Fruit fly (Drosophila melanogaster): Measurements from ENCODE around the gene CG14314.
A peak's percentile ranks its signal among the peaks of the same experiment; 100 is the strongest.

Gene CG14314

DNA sequence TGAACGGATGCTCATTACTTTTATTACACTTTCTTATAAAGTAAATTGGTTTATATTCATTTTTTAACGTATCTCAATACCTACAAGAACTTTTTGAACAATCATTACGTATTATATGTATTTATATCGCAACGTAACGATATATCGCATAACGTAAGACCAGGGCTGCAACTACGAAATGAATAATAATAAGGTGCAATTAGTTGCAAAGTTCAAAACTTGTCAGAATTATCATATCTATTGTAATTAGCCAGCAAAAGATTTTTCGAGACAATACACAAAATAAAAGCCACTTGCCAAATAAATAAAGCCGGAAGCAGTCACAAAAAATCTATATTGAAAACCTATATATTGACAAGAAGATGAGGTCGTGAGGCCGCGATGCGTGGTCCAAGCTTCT lies 642 bp upstream of the CG14314 start (continued):
- TF ChIP-seq Ada2b (GFP tag; IDR thresholded peaks at IDR 0.05) = peak; percentile 47; the same call in 1 of the 2 replicates
- no peak for TF ChIP-seq peb (GFP tag; IDR thresholded peaks at IDR 0.05)
- no peak for TF ChIP-seq CG10274 (GFP tag; optimal IDR thresholded peaks at IDR 0.05)
- no peak for TF ChIP-seq CG9215 (GFP tag; IDR thresholded peaks at IDR 0.05)
- TF ChIP-seq ftz-f1 (GFP tag; optimal IDR thresholded peaks at IDR 0.05) = no peak
- peak; percentile 66 for TF ChIP-seq Hsf (GFP tag; optimal IDR thresholded peaks at IDR 0.05)
- TF ChIP-seq CG10209 (GFP tag; optimal IDR thresholded peaks at IDR 0.05) = peak; percentile 3
- TF ChIP-seq NFAT (GFP tag; IDR thresholded peaks at IDR 0.05) = peak; percentile 39; the same call in 1 of the 2 replicates
- peak; percentile 17 for TF ChIP-seq Abd-B (GFP tag; optimal IDR thresholded peaks at IDR 0.05)
- no peak for TF ChIP-seq pros (GFP tag; optimal IDR thresholded peaks at IDR 0.05)
- no peak for TF ChIP-seq CG17361 (GFP tag; IDR thresholded peaks at IDR 0.05)
- no peak for TF ChIP-seq CG15011 (GFP tag; optimal IDR thresholded peaks at IDR 0.05)
- no peak for TF ChIP-seq ATbp (GFP tag; optimal IDR thresholded peaks at IDR 0.05)
- TF ChIP-seq H15 (GFP tag; IDR thresholded peaks at IDR 0.05) = peak; percentile 25; the same call in 1 of the 3 replicates
- peak; percentile 65 for TF ChIP-seq CG16813 (GFP tag; IDR thresholded peaks at IDR 0.05; ENCODE audit: partially characterized antibody)
- TF ChIP-seq gro (GFP tag; optimal IDR thresholded peaks at IDR 0.05) = no peak
- no peak for TF ChIP-seq CG11085 (GFP tag; IDR thresholded peaks at IDR 0.05)
- peak; percentile 50 for TF ChIP-seq Ets97D (GFP tag; optimal IDR thresholded peaks at IDR 0.05)
- TF ChIP-seq pfk (GFP tag; optimal IDR thresholded peaks at IDR 0.05) = no peak
- TF ChIP-seq CG13287 (GFP tag; IDR thresholded peaks at IDR 0.05; ENCODE audit: partially characterized antibody) = peak; percentile 91
- no peak for TF ChIP-seq CG8089 (GFP tag; optimal IDR thresholded peaks at IDR 0.05)
- peak; percentile 33 for TF ChIP-seq fu2 (GFP tag; optimal IDR thresholded peaks at IDR 0.05)
- TF ChIP-seq Lpt (GFP tag; optimal IDR thresholded peaks at IDR 0.05) = no peak
- TF ChIP-seq fru (optimal IDR thresholded peaks at IDR 0.05) = no peak
- TF ChIP-seq CG8359 (GFP tag; optimal IDR thresholded peaks at IDR 0.05; ENCODE audit: borderline replicate concordance) = no peak
- no peak for TF ChIP-seq psq (GFP tag; optimal IDR thresholded peaks at IDR 0.05)
- no peak for TF ChIP-seq corto (GFP tag; optimal IDR thresholded peaks at IDR 0.05)
- no peak for TF ChIP-seq B-H1 (GFP tag; IDR thresholded peaks at IDR 0.05)
- peak; percentile 57 for TF ChIP-seq MBD-R2 (GFP tag; IDR thresholded peaks at IDR 0.05)
- peak; percentile 40 for TF ChIP-seq Atf-2 (GFP tag; optimal IDR thresholded peaks at IDR 0.05)
- no peak for TF ChIP-seq CG18476 (GFP tag; optimal IDR thresholded peaks at IDR 0.05)
- TF ChIP-seq CG8281 (tag; optimal IDR thresholded peaks at IDR 0.05) = no peak
- no peak for TF ChIP-seq sim (GFP tag; IDR thresholded peaks at IDR 0.05)
- no peak for TF ChIP-seq CTCF (GFP tag; optimal IDR thresholded peaks at IDR 0.05)
- TF ChIP-seq lov (optimal IDR thresholded peaks at IDR 0.05) = no peak
- no peak for TF ChIP-seq lov (GFP tag; IDR thresholded peaks at IDR 0.05)
- no peak for TF ChIP-seq CG10431 (GFP tag; optimal IDR thresholded peaks at IDR 0.05)
- no peak for TF ChIP-seq CG3281 (GFP tag; optimal IDR thresholded peaks at IDR 0.05)
- TF ChIP-seq NK7.1 (GFP tag; optimal IDR thresholded peaks at IDR 0.05) = no peak
- TF ChIP-seq exex (tag; optimal IDR thresholded peaks at IDR 0.05) = no peak
- no peak for TF ChIP-seq CG13123 (GFP tag; optimal IDR thresholded peaks at IDR 0.05)
- TF ChIP-seq CG12236 (GFP tag; optimal IDR thresholded peaks at IDR 0.05) = no peak
- TF ChIP-seq danr (GFP tag; IDR thresholded peaks at IDR 0.05) = no peak
- peak; percentile 86 for TF ChIP-seq sna (GFP tag; IDR thresholded peaks at IDR 0.05; ENCODE audit: partially characterized antibody)
- TF ChIP-seq nerfin-1 (tag; optimal IDR thresholded peaks at IDR 0.05) = no peak
- TF ChIP-seq Fer2 (tag; optimal IDR thresholded peaks at IDR 0.05) = no peak
- TF ChIP-seq Sry-δ (GFP tag; optimal IDR thresholded peaks at IDR 0.05) = peak; percentile 74
- TF ChIP-seq grau (tag; optimal IDR thresholded peaks at IDR 0.05) = no peak
- peak; percentile 8 for TF ChIP-seq jumu (GFP tag; optimal IDR thresholded peaks at IDR 0.05)
- TF ChIP-seq Spps (tag; optimal IDR thresholded peaks at IDR 0.05) = no peak
- no peak for TF ChIP-seq seq (GFP tag; IDR thresholded peaks at IDR 0.05)
- TF ChIP-seq Oli (tag; optimal IDR thresholded peaks at IDR 0.05) = no peak
- no peak for TF ChIP-seq h (optimal IDR thresholded peaks at IDR 0.05)
- peak; percentile 68 for TF ChIP-seq lilli (GFP tag; optimal IDR thresholded peaks at IDR 0.05)

Measured in whole organism, embryonic.